Worm (Caenorhabditis elegans): ENCODE measurements around the gene unc-80.

ce11 chrV:20909761-20910160 is 30.4 kb downstream of the unc-80 start:
- TF ChIP-seq unc-62 (GFP tag; optimal IDR thresholded peaks at IDR 0.05) (no peak), elt-2 (tag; optimal IDR thresholded peaks at IDR 0.05) (peak; percentile 54), ceh-16 (tag; optimal IDR thresholded peaks at IDR 0.05) (no peak), lin-39 (tag; optimal IDR thresholded peaks at IDR 0.05) (no peak)

Data from whole organism, L3 larva.